Worm (Caenorhabditis elegans) whole organism, midembryonic: ENCODE measurements around the gene immt-2.

Experiments
- flt-1 ChIP-seq: fragments of 200-800 bp; sonication (Bioruptor generic); IDR thresholded peaks from 2 replicates; pipeline ENCODE4 v1.3.6; 2022; ENCODE audit warnings: missing genetic modification characterization, missing compliant biosample characterization
- med-1 ChIP-seq: sonication (generic microtip); optimal IDR thresholded peaks from 2 replicates; lab custom pipeline; 2017; ENCODE audit warnings: missing genetic modification characterization, mild to moderate bottlenecking, missing compliant biosample characterization, antibody characterized with exemption, missing genetic modification reagents; ENCODE audit not compliant: insufficient read depth

DNA sequence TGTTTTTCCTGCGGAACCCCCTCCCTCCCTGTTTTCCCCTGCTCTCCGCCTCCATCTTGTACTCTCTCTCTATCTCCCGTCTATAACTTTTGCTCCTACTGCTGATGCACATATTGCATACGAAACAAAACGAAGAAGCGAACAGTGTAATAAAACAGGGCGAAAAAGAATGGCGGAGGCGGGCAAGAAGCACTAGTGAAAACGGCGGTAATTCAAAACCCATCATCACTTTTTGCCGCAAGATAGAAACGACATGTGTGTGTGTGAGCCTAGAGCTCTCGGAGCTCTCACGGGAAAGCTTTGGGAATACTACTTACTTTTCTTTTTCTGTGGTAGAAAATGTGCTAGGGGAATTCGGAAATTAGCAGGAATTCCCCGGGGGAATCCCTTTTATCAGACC is 47.0 kb downstream of the immt-2 start:
- TF ChIP-seq flt-1 (GFP tag; lab: Robert Waterston, UW): no peak
- no peak for TF ChIP-seq med-1 (GFP tag; lab: Kevin White, UChicago)
